Fruit fly (Drosophila melanogaster) whole organism, adult: ENCODE measurements around the gene Wnt6.

Experiments used
- CG11617 ChIP-seq: fragments of 200-800 bp; sonication (Bioruptor generic); optimal IDR thresholded peaks from 2 replicates; lab custom pipeline; 2017; ENCODE audit warnings: mild to moderate bottlenecking, missing biosample characterization, missing genetic modification reagents, missing genetic modification characterization
- CG12768 ChIP-seq: fragments of 200-800 bp; sonication (Bioruptor generic); optimal IDR thresholded peaks from 2 replicates; lab custom pipeline; 2017; ENCODE audit warnings: missing biosample characterization, missing genetic modification characterization, mild to moderate bottlenecking, moderate library complexity, missing genetic modification reagents
- CG14711 ChIP-seq: fragments of 200-800 bp; sonication (Bioruptor generic); optimal IDR thresholded peaks from 2 replicates; lab custom pipeline; 2018; ENCODE audit warnings: missing biosample characterization, mild to moderate bottlenecking, missing genetic modification characterization, moderate library complexity
- CG1620 ChIP-seq: fragments of 200-800 bp; sonication (Bioruptor generic); optimal IDR thresholded peaks from 2 replicates; lab custom pipeline; 2016; ENCODE audit warnings: missing biosample characterization, missing genetic modification characterization
- CG33017 ChIP-seq: fragments of 200-800 bp; sonication (Bioruptor generic); optimal IDR thresholded peaks from 2 replicates; lab custom pipeline; 2018; ENCODE audit warnings: missing biosample characterization, mild to moderate bottlenecking, missing genetic modification characterization, moderate library complexity
- CG5204 ChIP-seq: fragments of 200-800 bp; sonication (Bioruptor generic); optimal IDR thresholded peaks from 2 replicates; lab custom pipeline; 2016; ENCODE audit warnings: missing biosample characterization, missing genetic modification characterization
- CG7045 ChIP-seq: fragments of 200-800 bp; sonication (Bioruptor generic); optimal IDR thresholded peaks from 2 replicates; lab custom pipeline; 2017; ENCODE audit warnings: missing biosample characterization, mild to moderate bottlenecking, missing genetic modification characterization
- CG7101 ChIP-seq: fragments of 200-800 bp; sonication (Bioruptor generic); optimal IDR thresholded peaks from 2 replicates; lab custom pipeline; 2018; ENCODE audit warnings: missing biosample characterization, mild to moderate bottlenecking, missing genetic modification characterization, moderate library complexity
- Clk ChIP-seq: fragments of 200-800 bp; sonication (Bioruptor generic); optimal IDR thresholded peaks from 2 replicates; lab custom pipeline; 2017; ENCODE audit warnings: missing biosample characterization, missing genetic modification characterization
- Crg-1 ChIP-seq: fragments of 200-800 bp; sonication (Bioruptor generic); optimal IDR thresholded peaks from 2 replicates; lab custom pipeline; 2016; ENCODE audit warnings: missing biosample characterization, missing genetic modification characterization
- Hr96 ChIP-seq: fragments of 200-800 bp; sonication (Bioruptor generic); optimal IDR thresholded peaks from 2 replicates; lab custom pipeline; 2016; ENCODE audit warnings: missing biosample characterization, missing genetic modification characterization
- Mnt ChIP-seq: fragments of 200-800 bp; sonication (Bioruptor generic); optimal IDR thresholded peaks from 2 replicates; lab custom pipeline; 2016; ENCODE audit warnings: missing biosample characterization, mild to moderate bottlenecking, missing genetic modification characterization
- bab1 ChIP-seq: fragments of 200-800 bp; sonication (Bioruptor generic); optimal IDR thresholded peaks from 3 replicates; lab custom pipeline; 2019; ENCODE audit warnings: missing biosample characterization, mild to moderate bottlenecking, missing genetic modification characterization, moderate library complexity
- cic ChIP-seq: fragments of 200-800 bp; sonication (Bioruptor generic); optimal IDR thresholded peaks from 2 replicates; lab custom pipeline; 2017; ENCODE audit warnings: missing biosample characterization, mild to moderate bottlenecking, missing genetic modification characterization, moderate library complexity
- cnc ChIP-seq, 2 experiments: fragments of >200 bp; optimal IDR thresholded peaks; 2 replicates each; lab custom pipeline; 2017
- kay ChIP-seq: fragments of 200-800 bp; sonication (Bioruptor generic); peaks from one replicate; lab custom pipeline; 2016; ENCODE audit warnings: missing biosample characterization, missing genetic modification characterization, borderline replicate concordance
- ovo ChIP-seq: fragments of 200-800 bp; sonication (Bioruptor generic); optimal IDR thresholded peaks from 2 replicates; lab custom pipeline; 2016; ENCODE audit warnings: missing biosample characterization, missing genetic modification characterization
- pad ChIP-seq: fragments of 200-800 bp; sonication (Bioruptor generic); optimal IDR thresholded peaks from 3 replicates; lab custom pipeline; 2017; ENCODE audit warnings: missing biosample characterization, missing genetic modification characterization, mild to moderate bottlenecking, moderate library complexity, missing genetic modification reagents
- tj ChIP-seq: fragments of 200-800 bp; sonication (Bioruptor generic); optimal IDR thresholded peaks from 3 replicates; lab custom pipeline; 2017; ENCODE audit warnings: missing biosample characterization, mild to moderate bottlenecking, missing genetic modification characterization, moderate library complexity
- toe ChIP-seq: fragments of 200-800 bp; sonication (Bioruptor generic); optimal IDR thresholded peaks from 2 replicates; lab custom pipeline; 2016; ENCODE audit warnings: missing biosample characterization, missing genetic modification characterization

Wnt6 gene

DNA sequence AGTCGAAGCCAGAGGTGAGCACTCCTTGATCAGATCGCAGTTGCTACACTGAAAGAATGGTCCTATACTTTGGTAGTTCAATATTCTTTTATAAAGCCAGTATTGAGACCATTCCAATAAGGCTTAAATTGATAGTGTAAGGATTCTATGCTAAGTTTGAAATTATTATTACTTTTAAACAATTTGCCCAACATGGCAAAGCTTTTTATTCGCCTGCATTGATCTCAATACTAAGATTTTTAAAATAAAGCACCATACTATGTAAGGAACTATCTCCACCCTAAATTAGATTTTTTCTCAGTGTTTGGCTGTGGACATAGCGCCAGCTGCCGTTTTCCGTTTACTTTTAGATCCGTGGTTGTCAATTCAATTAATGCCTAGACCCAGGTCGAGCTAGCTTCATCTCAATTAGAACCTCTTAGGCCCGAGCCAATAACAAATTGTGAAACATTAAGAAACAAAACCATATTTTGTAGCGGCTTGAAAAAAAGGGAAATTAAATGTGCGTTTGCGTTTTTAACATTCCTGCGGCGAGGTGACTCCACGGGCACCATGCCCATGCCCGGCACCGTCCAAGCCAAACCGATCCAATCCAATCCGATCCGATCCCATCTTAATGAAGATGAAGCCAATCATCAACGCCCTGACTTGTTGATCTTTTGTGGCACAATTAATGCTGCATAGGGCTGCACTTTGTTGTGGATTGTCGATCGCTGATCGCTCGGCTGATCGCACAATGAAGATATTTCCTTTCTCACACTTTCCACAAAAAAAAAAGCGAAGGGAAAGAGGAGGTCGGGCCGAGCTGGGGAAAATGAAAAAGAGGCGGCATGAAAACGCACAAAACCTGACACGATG is 39.8 kb upstream of the Wnt6 start:
- no peak for TF ChIP-seq CG7045 (GFP tag; lab: Kevin White, UChicago)
- no peak for TF ChIP-seq tj (GFP tag; lab: Kevin White, UChicago)
- TF ChIP-seq ovo (GFP tag; lab: Kevin White, UChicago): no peak
- TF ChIP-seq cnc (optimal IDR thresholded peaks at IDR 0.05; lab: Kevin White, UChicago): no peak
- no peak for TF ChIP-seq toe (GFP tag; lab: Kevin White, UChicago)
- TF ChIP-seq Crg-1 (GFP tag; lab: Kevin White, UChicago): no peak
- TF ChIP-seq Hr96: no peak
- TF ChIP-seq CG7101: no peak
- no peak for TF ChIP-seq Clk
- no peak for TF ChIP-seq pad (GFP tag; lab: Kevin White, UChicago)
- TF ChIP-seq CG33017: no peak
- no peak for TF ChIP-seq CG1620 (GFP tag; lab: Kevin White, UChicago)
- TF ChIP-seq CG14711 (tag; lab: Kevin White, UChicago): no peak
- TF ChIP-seq Mnt: no peak
- TF ChIP-seq CG12768 (GFP tag; lab: Kevin White, UChicago): no peak
- TF ChIP-seq CG11617 (GFP tag; lab: Kevin White, UChicago): no peak

DNA sequence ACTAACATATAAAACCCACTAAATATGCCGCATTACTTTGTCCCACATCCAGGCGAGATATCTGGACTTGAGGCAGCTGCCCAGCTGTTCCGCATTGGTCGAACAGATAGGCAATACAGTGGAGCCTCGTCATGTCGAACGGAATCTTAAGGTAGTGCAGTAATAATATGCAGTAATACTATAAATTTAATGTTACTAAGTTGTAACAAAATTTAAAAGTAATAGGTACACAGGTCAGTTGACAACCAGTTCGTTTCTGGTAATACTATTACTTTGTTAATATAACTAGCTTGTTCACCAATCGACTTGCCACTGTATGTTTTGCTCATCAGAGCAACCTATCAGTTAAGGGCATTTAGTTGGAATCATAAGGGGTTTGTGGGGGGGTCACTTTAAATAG is 38.5 kb upstream of the Wnt6 start:
- TF ChIP-seq CG33017: no peak
- no peak for TF ChIP-seq tj (GFP tag; lab: Kevin White, UChicago)
- no peak for TF ChIP-seq bab1 (GFP tag; lab: Kevin White, UChicago)
- TF ChIP-seq Crg-1 (GFP tag; lab: Kevin White, UChicago): no peak
- TF ChIP-seq Mnt: no peak
- no peak for TF ChIP-seq cic
- TF ChIP-seq ovo (GFP tag; lab: Kevin White, UChicago): no peak
- TF ChIP-seq kay (GFP tag; lab: Kevin White, UChicago): no peak
- no peak for TF ChIP-seq CG7101
- TF ChIP-seq CG1620 (GFP tag; lab: Kevin White, UChicago): no peak
- TF ChIP-seq Clk: no peak
- TF ChIP-seq pad (GFP tag; lab: Kevin White, UChicago): no peak

DNA sequence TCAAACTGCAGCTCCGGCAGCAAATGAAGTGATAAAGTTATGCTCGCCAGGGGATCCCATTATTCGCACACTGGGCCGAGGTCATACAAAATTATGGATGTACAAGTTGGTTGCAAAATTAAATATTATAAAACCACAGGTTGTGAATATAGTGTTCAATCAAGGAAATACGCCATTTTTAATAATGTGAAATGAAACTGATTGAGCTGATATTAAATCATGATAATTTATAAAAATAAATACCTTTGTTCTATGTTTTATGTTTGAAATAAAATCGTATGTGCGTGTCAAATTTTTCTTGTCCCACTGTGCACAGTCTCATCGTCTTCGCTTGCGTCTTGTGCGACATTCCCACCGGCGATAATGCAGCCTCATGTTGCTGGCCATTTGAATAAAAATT is 37.6 kb upstream of the Wnt6 start:
- no peak for TF ChIP-seq kay (GFP tag; lab: Kevin White, UChicago)
- TF ChIP-seq ovo (GFP tag; lab: Kevin White, UChicago): no peak
- no peak for TF ChIP-seq Clk
- TF ChIP-seq pad (GFP tag; lab: Kevin White, UChicago): no peak
- TF ChIP-seq Mnt: no peak
- TF ChIP-seq toe (GFP tag; lab: Kevin White, UChicago): no peak
- no peak for TF ChIP-seq CG5204 (GFP tag; lab: Kevin White, UChicago)
- no peak for TF ChIP-seq tj (GFP tag; lab: Kevin White, UChicago)
- no peak for TF ChIP-seq cnc (optimal IDR thresholded peaks at IDR 0.05; lab: Kevin White, UChicago)
- TF ChIP-seq CG7101: no peak
- no peak for TF ChIP-seq CG1620 (GFP tag; lab: Kevin White, UChicago)
- TF ChIP-seq CG33017: no peak
- no peak for TF ChIP-seq Crg-1 (GFP tag; lab: Kevin White, UChicago)
- no peak for TF ChIP-seq CG14711 (tag; lab: Kevin White, UChicago)

- TF ChIP-seq kay (GFP tag; lab: Kevin White, UChicago): peak; percentile 21
- TF ChIP-seq cnc (optimal IDR thresholded peaks at IDR 0.05; lab: Kevin White, UChicago): no peak
Observed at dm6 chr2L:7298744-7299366, 34.7 kb upstream of the Wnt6 start.

- no peak for TF ChIP-seq CG11617 (GFP tag; lab: Kevin White, UChicago)
- no peak for TF ChIP-seq CG33017
- no peak for TF ChIP-seq bab1 (GFP tag; lab: Kevin White, UChicago)
- TF ChIP-seq CG7101: no peak
- no peak for TF ChIP-seq CG7045 (GFP tag; lab: Kevin White, UChicago)
- TF ChIP-seq toe (GFP tag; lab: Kevin White, UChicago): no peak
- TF ChIP-seq CG14711 (tag; lab: Kevin White, UChicago): no peak
- no peak for TF ChIP-seq Crg-1 (GFP tag; lab: Kevin White, UChicago)
- no peak for TF ChIP-seq pad (GFP tag; lab: Kevin White, UChicago)
- no peak for TF ChIP-seq CG5204 (GFP tag; lab: Kevin White, UChicago)
Observed at dm6 chr2L:7300004-7300403, 33.5 kb upstream of the Wnt6 start.

DNA sequence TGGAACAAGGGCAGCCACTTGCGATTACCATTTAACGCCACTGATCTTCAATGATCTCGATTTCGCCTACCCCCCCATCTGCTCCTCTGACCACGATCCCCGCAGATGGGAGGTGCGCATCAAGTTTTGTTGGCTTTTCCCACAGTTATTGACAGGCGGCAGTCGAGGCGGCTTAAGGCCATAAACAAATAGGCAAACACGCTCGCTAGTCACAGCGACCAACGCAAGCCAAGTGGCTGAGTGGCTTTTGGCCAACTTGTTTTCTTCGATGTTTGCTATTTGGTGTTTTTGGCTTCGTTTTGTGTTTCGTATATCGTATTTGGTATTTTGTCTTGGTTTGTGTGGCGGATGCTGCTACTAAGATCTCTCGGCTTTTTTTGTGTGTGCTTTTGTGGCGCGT is 32.0 kb upstream of the Wnt6 start:
- TF ChIP-seq pad (GFP tag; lab: Kevin White, UChicago) (no peak), tj (GFP tag; lab: Kevin White, UChicago) (no peak), cic (no peak), CG1620 (GFP tag; lab: Kevin White, UChicago) (no peak), CG33017 (no peak), ovo (GFP tag; lab: Kevin White, UChicago) (no peak), kay (GFP tag; lab: Kevin White, UChicago) (no peak), Crg-1 (GFP tag; lab: Kevin White, UChicago) (no peak), CG12768 (GFP tag; lab: Kevin White, UChicago) (no peak), CG7045 (GFP tag; lab: Kevin White, UChicago) (no peak), CG5204 (GFP tag; lab: Kevin White, UChicago) (no peak), toe (GFP tag; lab: Kevin White, UChicago) (no peak), Mnt (no peak), cnc (optimal IDR thresholded peaks at IDR 0.05; lab: Kevin White, UChicago) (no peak)
